Fruit fly (Drosophila melanogaster): ENCODE measurements around the gene gcm2.
A peak's percentile ranks its signal among the peaks of the same experiment; 100 is the strongest.

The gcm2 gene

dm6 chr2L:9633811-9634436 is 25.6 kb downstream of the gcm2 start, which contains the start of gene Apoltp (continued):
- TF ChIP-seq CG11560 (tag; IDR thresholded peaks at IDR 0.05): peak; percentile 62; the same call in 2 of the 3 replicates
- peak; percentile 66 for TF ChIP-seq CG2120 (GFP tag; optimal IDR thresholded peaks at IDR 0.05)
- peak; percentile 62 for TF ChIP-seq CG6813 (GFP tag; optimal IDR thresholded peaks at IDR 0.05)
- TF ChIP-seq BEAF-32 (GFP tag; optimal IDR thresholded peaks at IDR 0.05): no peak
- TF ChIP-seq CG30020 (tag; optimal IDR thresholded peaks at IDR 0.05): no peak
- TF ChIP-seq H15 (GFP tag; IDR thresholded peaks at IDR 0.05): peak; percentile 60; the same call in 2 of the 3 replicates
- TF ChIP-seq trh (GFP tag; optimal IDR thresholded peaks at IDR 0.05): peak; percentile 28
- TF ChIP-seq zfh1 (GFP tag; IDR thresholded peaks at IDR 0.05): peak; percentile 69; the same call in 2 of the 3 replicates
- TF ChIP-seq mld (GFP tag; IDR thresholded peaks at IDR 0.05; ENCODE audit: partially characterized antibody): no peak
- peak; percentile 49 for TF ChIP-seq H2.0 (GFP tag; IDR thresholded peaks at IDR 0.05)
- TF ChIP-seq Dref (GFP tag; IDR thresholded peaks at IDR 0.05): no peak
- peak; percentile 63 for TF ChIP-seq D19B (GFP tag; optimal IDR thresholded peaks at IDR 0.05)
- TF ChIP-seq grn (GFP tag; optimal IDR thresholded peaks at IDR 0.05): peak; percentile 68
- peak; percentile 42 for TF ChIP-seq az2 (GFP tag; optimal IDR thresholded peaks at IDR 0.05)
- TF ChIP-seq cad (GFP tag; optimal IDR thresholded peaks at IDR 0.05): no peak
- peak; percentile 84 for TF ChIP-seq Ets97D (GFP tag; optimal IDR thresholded peaks at IDR 0.05)
- TF ChIP-seq Lhr (GFP tag; optimal IDR thresholded peaks at IDR 0.05): no peak
- TF ChIP-seq CG6791 (GFP tag; IDR thresholded peaks at IDR 0.05; ENCODE audit: partially characterized antibody): no peak
- no peak for TF ChIP-seq HLH4C (GFP tag; IDR thresholded peaks at IDR 0.05; ENCODE audit: partially characterized antibody)
- peak; percentile 94 for TF ChIP-seq Ets65A (GFP tag)
- peak; percentile 6 for TF ChIP-seq CG7271 (tag; optimal IDR thresholded peaks at IDR 0.05)
- no peak for TF ChIP-seq hth (optimal IDR thresholded peaks at IDR 0.05)
- no peak for TF ChIP-seq fd102C (GFP tag; optimal IDR thresholded peaks at IDR 0.05)
- no peak for TF ChIP-seq schlank (tag; optimal IDR thresholded peaks at IDR 0.05)
- TF ChIP-seq Jarid2 (GFP tag; optimal IDR thresholded peaks at IDR 0.05): peak; percentile 32
- no peak for TF ChIP-seq pho (GFP tag; optimal IDR thresholded peaks at IDR 0.05)
- no peak for TF ChIP-seq usp (GFP tag; optimal IDR thresholded peaks at IDR 0.05)
- no peak for TF ChIP-seq z (GFP tag; IDR thresholded peaks at IDR 0.05)
- no peak for TF ChIP-seq CG15479 (GFP tag; optimal IDR thresholded peaks at IDR 0.05)
- peak; percentile 44 for TF ChIP-seq gcm2 (GFP tag; optimal IDR thresholded peaks at IDR 0.05)
- TF ChIP-seq sens (GFP tag): peak; percentile 46
- TF ChIP-seq hb (GFP tag; IDR thresholded peaks at IDR 0.05; ENCODE audit: partially characterized antibody): no peak
- TF ChIP-seq Lim3 (GFP tag; IDR thresholded peaks at IDR 0.05): 0 out of 2 replicates have a peak, but pooled peaks have one; percentile 6
- no peak for TF ChIP-seq gfzf (GFP tag; optimal IDR thresholded peaks at IDR 0.05)
- peak; percentile 31 for TF ChIP-seq CG4854 (GFP tag; optimal IDR thresholded peaks at IDR 0.05)
- TF ChIP-seq D19A (tag; optimal IDR thresholded peaks at IDR 0.05): no peak
- TF ChIP-seq CG10979 (tag; optimal IDR thresholded peaks at IDR 0.05): peak; percentile 67
- TF ChIP-seq seq (GFP tag; IDR thresholded peaks at IDR 0.05): peak; percentile 55
- TF ChIP-seq CG9437 (GFP tag; optimal IDR thresholded peaks at IDR 0.05): no peak
- TF ChIP-seq Six4 (GFP tag; optimal IDR thresholded peaks at IDR 0.05): peak; percentile 35
- TF ChIP-seq esg (GFP tag; conservative IDR thresholded peaks at IDR 0.05): no peak; the same call in 1 of the 2 replicates
- TF ChIP-seq Mes4 (GFP tag; optimal IDR thresholded peaks at IDR 0.05): no peak
- peak; percentile 79 for TF ChIP-seq CG2712 (tag; optimal IDR thresholded peaks at IDR 0.05)
- TF ChIP-seq BtbVII (GFP tag; optimal IDR thresholded peaks at IDR 0.05): peak; percentile 76
- TF ChIP-seq CG3163 (GFP tag; optimal IDR thresholded peaks at IDR 0.05): no peak
- TF ChIP-seq CG7987 (GFP tag; optimal IDR thresholded peaks at IDR 0.05): peak; percentile 14
- peak; percentile 17; the same call in 2 of the 3 replicates for TF ChIP-seq ase (GFP tag; IDR thresholded peaks at IDR 0.05)
- TF ChIP-seq chif (GFP tag; optimal IDR thresholded peaks at IDR 0.05): no peak
- no peak for TF ChIP-seq sd (tag; optimal IDR thresholded peaks at IDR 0.05)
- no peak for TF ChIP-seq hbn (GFP tag; IDR thresholded peaks at IDR 0.05; ENCODE audit: partially characterized antibody)

Data from whole organism, embryonic.